Worm (Caenorhabditis elegans): Measurements from ENCODE around the gene sqst-4.

ce11 chrV:16446191-16446590, 42.1 kb upstream of the sqst-4 start:
- TF ChIP-seq sea-1 (GFP tag; conservative IDR thresholded peaks at IDR 0.05) (no peak), ama-1 (optimal IDR thresholded peaks at IDR 0.05) (no peak), scrt-1 (GFP tag; IDR thresholded peaks at IDR 0.05) (no peak), tbx-11 (GFP tag; IDR thresholded peaks at IDR 0.05) (no peak), flt-1 (GFP tag; IDR thresholded peaks at IDR 0.05) (no peak), F13C5.2 (tag; optimal IDR thresholded peaks at IDR 0.05) (no peak), tbx-37 (GFP tag; conservative IDR thresholded peaks at IDR 0.05) (no peak), pes-1 (GFP tag; IDR thresholded peaks at IDR 0.05) (no peak), B0310.2 (tag; optimal IDR thresholded peaks at IDR 0.05) (no peak)

Measured in whole organism, early embryonic.